Worm (Caenorhabditis elegans) whole organism, late embryonic: ENCODE results near the gene C18H2.5.
A peak's percentile ranks its signal among the peaks of the same experiment; 100 is the strongest.

Experiments used
- F13H6.1 ChIP-seq: sonication (generic microtip); optimal IDR thresholded peaks from 2 replicates; lab custom pipeline; 2016; ENCODE audit warnings: missing genetic modification characterization, missing compliant biosample characterization
- K09A11.1 ChIP-seq: sonication (generic microtip); optimal IDR thresholded peaks from 2 replicates; lab custom pipeline; 2017; ENCODE audit warnings: antibody characterized with exemption, mild to moderate bottlenecking, missing genetic modification characterization, missing compliant biosample characterization; ENCODE audit not compliant: insufficient read depth
- T23F11.4 ChIP-seq: fragments of 200-800 bp; sonication (Bioruptor generic); optimal IDR thresholded peaks from 2 replicates; lab custom pipeline; 2018; ENCODE audit warnings: mild to moderate bottlenecking, missing genetic modification characterization, missing compliant biosample characterization
- ahr-1 ChIP-seq: sonication (generic microtip); optimal IDR thresholded peaks from 2 replicates; lab custom pipeline; 2016; ENCODE audit warnings: missing genetic modification characterization, missing compliant biosample characterization
- ama-1 ChIP-seq: fragments of 150-350 bp; optimal IDR thresholded peaks from 2 replicates; lab custom pipeline; 2014
- ceh-14 ChIP-seq: sonication (generic microtip); optimal IDR thresholded peaks from 2 replicates; lab custom pipeline; 2016; ENCODE audit warnings: missing genotype, missing genetic modification characterization, missing compliant biosample characterization
- ceh-18 ChIP-seq: sonication (generic microtip); optimal IDR thresholded peaks from 2 replicates; lab custom pipeline; 2016; ENCODE audit warnings: missing genetic modification characterization, missing compliant biosample characterization
- ceh-19 ChIP-seq: fragments of 200-800 bp; sonication (Bioruptor generic); optimal IDR thresholded peaks from 2 replicates; lab custom pipeline; 2018; ENCODE audit warnings: mild to moderate bottlenecking, missing genetic modification characterization, missing compliant biosample characterization
- ceh-2 ChIP-seq: sonication (generic microtip); optimal IDR thresholded peaks from 2 replicates; lab custom pipeline; 2016; ENCODE audit warnings: missing genotype, missing genetic modification characterization, missing compliant biosample characterization
- ceh-31 ChIP-seq: sonication (generic microtip); optimal IDR thresholded peaks from 2 replicates; lab custom pipeline; 2016; ENCODE audit warnings: missing genetic modification characterization, missing compliant biosample characterization
- ceh-34 ChIP-seq: sonication (generic microtip); optimal IDR thresholded peaks from 2 replicates; lab custom pipeline; 2016; ENCODE audit warnings: mild to moderate bottlenecking, missing genetic modification characterization, missing compliant biosample characterization
- ceh-48 ChIP-seq: sonication (generic microtip); optimal IDR thresholded peaks from 2 replicates; lab custom pipeline; 2016; ENCODE audit warnings: missing genetic modification characterization, inconsistent platforms, missing compliant biosample characterization
- ceh-9 ChIP-seq: sonication (generic microtip); optimal IDR thresholded peaks from 2 replicates; lab custom pipeline; 2016; ENCODE audit warnings: mild to moderate bottlenecking, missing genetic modification characterization, inconsistent platforms, missing compliant biosample characterization
- che-1 ChIP-seq: sonication (generic microtip); optimal IDR thresholded peaks from 2 replicates; lab custom pipeline; 2016; ENCODE audit warnings: mild to moderate bottlenecking, missing genetic modification characterization, missing compliant biosample characterization
- dmd-4 ChIP-seq: sonication (generic microtip); optimal IDR thresholded peaks from 2 replicates; lab custom pipeline; 2016; ENCODE audit warnings: borderline replicate concordance, missing genetic modification characterization, missing compliant biosample characterization
- dve-1 ChIP-seq: sonication (generic microtip); optimal IDR thresholded peaks from 2 replicates; lab custom pipeline; 2017; ENCODE audit warnings: antibody characterized with exemption, mild to moderate bottlenecking, missing genetic modification characterization, missing compliant biosample characterization
- elt-2 ChIP-seq: sonication (generic microtip); optimal IDR thresholded peaks from 2 replicates; lab custom pipeline; 2016; ENCODE audit warnings: missing genetic modification reagents, missing genetic modification characterization, missing compliant biosample characterization
- ets-4 ChIP-seq: sonication (generic microtip); optimal IDR thresholded peaks from 2 replicates; lab custom pipeline; 2016; ENCODE audit warnings: missing genetic modification characterization, missing compliant biosample characterization
- fkh-10 ChIP-seq: fragments of 150-350 bp; optimal IDR thresholded peaks from 2 replicates; lab custom pipeline; 2014; ENCODE audit warnings: missing biosample characterization, missing genetic modification reagents, missing genetic modification characterization
- fkh-6 ChIP-seq: sonication (generic microtip); optimal IDR thresholded peaks from 2 replicates; lab custom pipeline; 2016; ENCODE audit warnings: missing genetic modification characterization, missing compliant biosample characterization
- hlh-13 ChIP-seq: fragments of 200-800 bp; sonication (Bioruptor generic); optimal IDR thresholded peaks from 2 replicates; lab custom pipeline; 2018; ENCODE audit warnings: mild to moderate bottlenecking, missing genetic modification characterization, missing compliant biosample characterization
- hlh-15 ChIP-seq: sonication (generic microtip); optimal IDR thresholded peaks from 2 replicates; lab custom pipeline; 2016; ENCODE audit warnings: missing genetic modification characterization, missing compliant biosample characterization
- hlh-30 ChIP-seq: sonication (generic microtip); optimal IDR thresholded peaks from 2 replicates; lab custom pipeline; 2017; ENCODE audit warnings: antibody characterized with exemption, missing genetic modification characterization, missing compliant biosample characterization; ENCODE audit not compliant: insufficient read depth
- hlh-6 ChIP-seq: sonication (generic microtip); optimal IDR thresholded peaks from 2 replicates; lab custom pipeline; 2016; ENCODE audit warnings: missing genotype, missing genetic modification characterization, missing compliant biosample characterization
- hlh-8 ChIP-seq: sonication (generic microtip); optimal IDR thresholded peaks from 2 replicates; lab custom pipeline; 2016; ENCODE audit warnings: missing genotype, missing genetic modification characterization, missing compliant biosample characterization
- lim-6 ChIP-seq: sonication (generic microtip); optimal IDR thresholded peaks from 2 replicates; lab custom pipeline; 2016; ENCODE audit warnings: missing genetic modification characterization, missing compliant biosample characterization
- madf-2 ChIP-seq: sonication (generic microtip); optimal IDR thresholded peaks from 2 replicates; lab custom pipeline; 2017; ENCODE audit warnings: missing genetic modification characterization, missing compliant biosample characterization
- nfya-1 ChIP-seq: sonication (generic microtip); optimal IDR thresholded peaks from 2 replicates; lab custom pipeline; 2017; ENCODE audit warnings: missing genetic modification characterization, mild to moderate bottlenecking, missing compliant biosample characterization, antibody characterized with exemption, moderate library complexity
- nhr-11 ChIP-seq: fragments of 150-350 bp; optimal IDR thresholded peaks from 2 replicates; lab custom pipeline; 2014; ENCODE audit warnings: missing biosample characterization, missing genetic modification characterization
- npax-4 ChIP-seq: sonication (generic microtip); optimal IDR thresholded peaks from 2 replicates; lab custom pipeline; 2016; ENCODE audit warnings: missing genetic modification characterization, missing compliant biosample characterization
- pat-9 ChIP-seq: fragments of 200-800 bp; sonication (Bioruptor generic); optimal IDR thresholded peaks from 2 replicates; lab custom pipeline; 2018; ENCODE audit warnings: mild to moderate bottlenecking, missing genetic modification characterization, moderate library complexity, missing compliant biosample characterization
- pax-1 ChIP-seq: fragments of 150-350 bp; optimal IDR thresholded peaks from 2 replicates; lab custom pipeline; 2014; ENCODE audit warnings: missing biosample characterization, missing genetic modification characterization
- pros-1 ChIP-seq: fragments of 150-350 bp; optimal IDR thresholded peaks from 2 replicates; lab custom pipeline; 2014; ENCODE audit warnings: missing biosample characterization, missing genetic modification reagents, missing genetic modification characterization
- ref-2 ChIP-seq: sonication (generic microtip); optimal IDR thresholded peaks from 2 replicates; lab custom pipeline; 2016; ENCODE audit warnings: missing genetic modification characterization, missing compliant biosample characterization
- rnt-1 ChIP-seq: sonication (generic microtip); optimal IDR thresholded peaks from 2 replicates; lab custom pipeline; 2016; ENCODE audit warnings: missing genetic modification characterization, missing compliant biosample characterization
- sdc-2 ChIP-seq: sonication (generic microtip); optimal IDR thresholded peaks from 2 replicates; lab custom pipeline; 2016; ENCODE audit warnings: missing genotype, missing genetic modification characterization, missing compliant biosample characterization
- sox-2 ChIP-seq: fragments of 200-800 bp; sonication (Bioruptor generic); IDR thresholded peaks from 2 replicates; pipeline ENCODE4 v1.3.6; 2022; ENCODE audit warnings: missing genetic modification reagents, missing genetic modification characterization, missing compliant biosample characterization
- sox-4 ChIP-seq: sonication (generic microtip); optimal IDR thresholded peaks from 2 replicates; lab custom pipeline; 2017; ENCODE audit warnings: mild to moderate bottlenecking, missing genetic modification characterization, inconsistent platforms, missing compliant biosample characterization
- syd-9 ChIP-seq: sonication (generic microtip); optimal IDR thresholded peaks from 2 replicates; lab custom pipeline; 2016; ENCODE audit warnings: mild to moderate bottlenecking, missing genetic modification characterization, moderate library complexity, missing compliant biosample characterization
- tbx-2 ChIP-seq: sonication (generic microtip); optimal IDR thresholded peaks from 2 replicates; lab custom pipeline; 2016; ENCODE audit warnings: missing genetic modification characterization, missing compliant biosample characterization
- unc-42 ChIP-seq: sonication (generic microtip); optimal IDR thresholded peaks from 2 replicates; lab custom pipeline; 2016; ENCODE audit warnings: missing genotype, missing genetic modification characterization, missing compliant biosample characterization
- unc-55 ChIP-seq: sonication (generic microtip); optimal IDR thresholded peaks from 2 replicates; lab custom pipeline; 2017; ENCODE audit warnings: missing biosample characterization, missing genetic modification reagents, missing genetic modification characterization
- unc-86 ChIP-seq: sonication (generic microtip); optimal IDR thresholded peaks from 2 replicates; lab custom pipeline; 2016; ENCODE audit warnings: missing genetic modification characterization, missing compliant biosample characterization
- zip-5 ChIP-seq: sonication (generic microtip); optimal IDR thresholded peaks from 2 replicates; lab custom pipeline; 2016; ENCODE audit warnings: missing genetic modification characterization, missing compliant biosample characterization
- ztf-16 ChIP-seq: sonication (generic microtip); optimal IDR thresholded peaks from 2 replicates; lab custom pipeline; 2017; ENCODE audit warnings: missing genetic modification characterization, missing compliant biosample characterization

The C18H2.5 gene

DNA sequence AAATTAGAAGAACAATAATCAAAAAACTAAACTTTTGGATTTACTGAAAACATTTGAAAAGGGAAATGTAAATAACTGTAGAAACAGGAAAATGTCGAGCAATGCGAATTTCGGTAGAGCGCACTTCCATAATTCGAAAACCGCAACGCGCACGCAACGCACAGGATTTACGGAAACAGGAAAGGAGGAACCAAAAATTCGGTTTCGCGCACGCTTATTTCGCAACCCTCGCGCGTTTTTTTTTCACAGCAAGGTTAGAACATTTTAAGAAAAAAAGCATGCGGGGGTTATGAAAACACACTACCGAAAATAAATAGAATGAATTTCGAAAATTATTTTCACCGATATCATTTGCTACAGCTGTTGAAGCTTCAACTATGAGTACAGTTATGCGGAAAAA is 17.3 kb upstream of the C18H2.5 start:
- TF ChIP-seq sdc-2 (tag; lab: Kevin White, UChicago) (no peak), hlh-8 (tag; lab: Kevin White, UChicago) (no peak), hlh-15 (tag; lab: Kevin White, UChicago) (no peak), ets-4 (tag; lab: Kevin White, UChicago) (no peak)

DNA sequence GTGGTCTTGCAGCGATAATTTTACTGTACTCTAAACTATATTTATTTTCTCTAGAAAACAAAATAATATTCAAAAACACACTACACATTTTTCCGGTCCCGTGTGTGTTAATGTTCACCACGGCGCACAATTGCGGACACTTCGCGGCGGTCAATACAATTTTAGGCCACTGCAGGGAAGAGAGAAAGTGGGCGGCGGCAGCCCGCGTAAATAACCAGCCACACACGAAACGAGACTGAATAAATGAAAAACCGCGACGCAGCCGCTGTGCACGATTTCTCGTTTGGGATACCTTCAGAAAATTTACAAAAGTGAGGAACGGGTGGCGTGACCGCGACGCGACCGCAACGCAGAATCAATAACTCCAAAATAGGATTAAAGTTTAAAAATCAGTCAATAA is 16.8 kb upstream of the C18H2.5 start:
- TF ChIP-seq nfya-1 (tag; lab: Kevin White, UChicago) (peak; percentile 69), ceh-34 (tag; lab: Kevin White, UChicago) (peak; percentile 43), F13H6.1 (peak; percentile 4), sox-4 (tag; lab: Kevin White, UChicago) (peak; percentile 18), fkh-10 (GFP tag; lab: Kevin White, UChicago) (no peak), ceh-2 (peak; percentile 30), tbx-2 (peak; percentile 55), ceh-48 (tag; lab: Kevin White, UChicago) (peak; percentile 64), K09A11.1 (tag; lab: Kevin White, UChicago) (no peak), rnt-1 (peak; percentile 68), fkh-6 (no peak), ceh-18 (tag; lab: Kevin White, UChicago) (peak; percentile 28), ceh-31 (tag; lab: Kevin White, UChicago) (peak; percentile 65), ref-2 (tag; lab: Kevin White, UChicago) (peak; percentile 41), ceh-19 (GFP tag; lab: Kevin White, UChicago) (peak; percentile 8), syd-9 (tag; lab: Kevin White, UChicago) (peak; percentile 8), pros-1 (tag; lab: Kevin White, UChicago) (peak; percentile 48), hlh-30 (tag; lab: Kevin White, UChicago) (no peak), ceh-14 (tag; lab: Kevin White, UChicago) (peak; percentile 36), dmd-4 (tag; lab: Kevin White, UChicago) (no peak), elt-2 (peak; percentile 45), unc-42 (tag; lab: Kevin White, UChicago) (peak; percentile 63)

DNA sequence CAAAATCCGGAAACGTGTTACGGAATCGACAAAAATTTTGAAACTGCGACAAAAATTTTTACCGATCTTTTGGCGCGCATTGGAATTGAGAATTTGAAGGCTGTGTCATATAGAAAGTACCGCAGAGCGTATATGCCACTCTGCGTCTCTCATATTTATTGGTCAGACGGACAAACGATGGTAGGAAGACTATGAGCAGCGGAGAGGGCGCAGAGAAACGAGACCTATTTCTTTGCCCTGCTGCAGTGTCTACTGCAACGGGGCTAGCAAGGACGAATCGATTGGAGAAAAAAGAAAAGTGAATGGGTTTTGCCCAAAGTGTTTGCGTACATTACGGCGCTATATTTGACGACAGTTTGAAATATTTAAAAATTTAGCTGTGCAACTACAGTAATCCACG is 15.9 kb upstream of the C18H2.5 start:
- no peak for TF ChIP-seq zip-5 (tag; lab: Kevin White, UChicago)
- TF ChIP-seq madf-2, result peak; percentile 14
- TF ChIP-seq che-1 (tag; lab: Kevin White, UChicago), result no peak
- TF ChIP-seq ref-2 (tag; lab: Kevin White, UChicago), result peak; percentile 44
- no peak for TF ChIP-seq pax-1 (tag; lab: Kevin White, UChicago)
- TF ChIP-seq sox-2 (GFP tag; lab: Robert Waterston, UW), result no peak
- peak; percentile 59 for TF ChIP-seq tbx-2
- peak; percentile 7 for TF ChIP-seq ets-4 (tag; lab: Kevin White, UChicago)
- TF ChIP-seq rnt-1, result no peak
- peak; percentile 32 for TF ChIP-seq unc-42 (tag; lab: Kevin White, UChicago)
- peak; percentile 81 for TF ChIP-seq ceh-31 (tag; lab: Kevin White, UChicago)
- TF ChIP-seq syd-9 (tag; lab: Kevin White, UChicago), result no peak
- no peak for TF ChIP-seq hlh-6 (tag; lab: Kevin White, UChicago)
- TF ChIP-seq unc-86, result no peak
- no peak for TF ChIP-seq ztf-16
- no peak for TF ChIP-seq ceh-14 (tag; lab: Kevin White, UChicago)
- TF ChIP-seq nfya-1 (tag; lab: Kevin White, UChicago), result peak; percentile 83
- TF ChIP-seq npax-4 (tag; lab: Kevin White, UChicago), result no peak
- TF ChIP-seq elt-2, result no peak
- no peak for TF ChIP-seq hlh-13 (GFP tag; lab: Kevin White, UChicago)
- TF ChIP-seq pat-9 (tag; lab: Kevin White, UChicago), result no peak
- no peak for TF ChIP-seq fkh-6
- no peak for TF ChIP-seq ama-1 (lab: Kevin White, UChicago)
- no peak for TF ChIP-seq hlh-15 (tag; lab: Kevin White, UChicago)
- peak; percentile 28 for TF ChIP-seq ceh-18 (tag; lab: Kevin White, UChicago)
- no peak for TF ChIP-seq fkh-10 (GFP tag; lab: Kevin White, UChicago)
- no peak for TF ChIP-seq ceh-2
- TF ChIP-seq ceh-34 (tag; lab: Kevin White, UChicago), result peak; percentile 13
- no peak for TF ChIP-seq lim-6 (tag; lab: Kevin White, UChicago)
- TF ChIP-seq F13H6.1, result peak; percentile 36
- TF ChIP-seq ceh-48 (tag; lab: Kevin White, UChicago), result peak; percentile 71
- TF ChIP-seq hlh-30 (tag; lab: Kevin White, UChicago), result peak; percentile 37
- TF ChIP-seq pros-1 (tag; lab: Kevin White, UChicago), result peak; percentile 43
- TF ChIP-seq nhr-11, result no peak
- no peak for TF ChIP-seq ahr-1 (tag; lab: Kevin White, UChicago)
- no peak for TF ChIP-seq ceh-9 (tag; lab: Kevin White, UChicago)
- no peak for TF ChIP-seq T23F11.4 (GFP tag; lab: Kevin White, UChicago)
- TF ChIP-seq dve-1, result peak; percentile 55
- TF ChIP-seq unc-55, result peak; percentile 61
